Worm (Caenorhabditis elegans) whole organism, L1 larva: ENCODE results near the gene cgef-1.
A peak's percentile ranks its signal among the peaks of the same experiment; 100 is the strongest.

Source experiments
- C34B4.2 ChIP-seq: sonication (generic microtip); optimal IDR thresholded peaks from 2 replicates; lab custom pipeline; 2017; ENCODE audit warnings: mild to moderate bottlenecking, missing genetic modification characterization, missing compliant biosample characterization
- F16B12.6 ChIP-seq: fragments of 150-350 bp; optimal IDR thresholded peaks from 2 replicates; lab custom pipeline; 2014; ENCODE audit warnings: missing biosample characterization, missing genetic modification characterization
- aha-1 ChIP-seq: fragments of 150-350 bp; optimal IDR thresholded peaks from 2 replicates; lab custom pipeline; 2014; ENCODE audit warnings: missing biosample characterization, missing genetic modification characterization
- aly-2 ChIP-seq: fragments of 150-350 bp; optimal IDR thresholded peaks from 2 replicates; lab custom pipeline; 2014; ENCODE audit warnings: missing biosample characterization, missing genetic modification characterization
- ama-1 ChIP-seq: fragments of 150-350 bp; optimal IDR thresholded peaks from 2 replicates; lab custom pipeline; 2014
- blmp-1 ChIP-seq: fragments of 150-350 bp; optimal IDR thresholded peaks from 2 replicates; lab custom pipeline; 2014; ENCODE audit warnings: missing biosample characterization, missing genetic modification characterization
- ceh-63 ChIP-seq: fragments of 200-800 bp; sonication (Bioruptor generic); optimal IDR thresholded peaks from 2 replicates; lab custom pipeline; 2018; ENCODE audit warnings: mild to moderate bottlenecking, missing genetic modification characterization, missing compliant biosample characterization
- ceh-88 ChIP-seq: fragments of 200-800 bp; sonication (Bioruptor generic); IDR thresholded peaks from 2 replicates; pipeline ENCODE4 v1.3.6; 2022; ENCODE audit warnings: missing genetic modification characterization, missing compliant biosample characterization
- ces-1 ChIP-seq: fragments of 150-350 bp; optimal IDR thresholded peaks from 2 replicates; lab custom pipeline; 2014; ENCODE audit warnings: missing biosample characterization, missing genetic modification reagents, missing genetic modification characterization
- dpl-1 ChIP-seq, 3 experiments: fragments of 150-350 bp in 2 of 3; sonication (generic microtip) in 1 of 3; optimal IDR thresholded peaks; 2 replicates each; lab custom pipeline; 2014 to 2017; ENCODE audit warnings: missing biosample characterization in 3 of 3, missing genetic modification characterization in 3 of 3, missing genetic modification reagents in 3 of 3
- egl-13 ChIP-seq: sonication (generic microtip); optimal IDR thresholded peaks from 2 replicates; lab custom pipeline; 2016; ENCODE audit warnings: missing genotype, missing genetic modification reagents, missing genetic modification characterization, missing compliant biosample characterization
- egl-27 ChIP-seq, 2 experiments: fragments of 150-350 bp in 1 of 2; sonication (generic microtip); optimal IDR thresholded peaks; 3 replicates each; lab custom pipeline; 2017 to 2018; ENCODE audit warnings: missing biosample characterization in 2 of 2, missing genetic modification characterization in 2 of 2, missing genetic modification reagents in 2 of 2
- elt-2 ChIP-seq: sonication (generic microtip); optimal IDR thresholded peaks from 2 replicates; lab custom pipeline; 2016; ENCODE audit warnings: missing genetic modification characterization, mild to moderate bottlenecking, inconsistent platforms, missing compliant biosample characterization, missing genetic modification reagents
- elt-3 ChIP-seq, 6 experiments: fragments of 150-350 bp in 1 of 6; sonication (generic microtip); optimal IDR thresholded peaks; 2 replicates each; lab custom pipeline; 2017 to 2018; ENCODE audit warnings: missing biosample characterization in 6 of 6, missing genetic modification characterization in 6 of 6, inconsistent platforms in 1 of 6
- fkh-10 ChIP-seq: sonication (generic microtip); optimal IDR thresholded peaks from 2 replicates; lab custom pipeline; 2017; ENCODE audit warnings: missing biosample characterization, missing genetic modification reagents, missing genetic modification characterization
- fkh-4 ChIP-seq: sonication (generic microtip); optimal IDR thresholded peaks from 2 replicates; lab custom pipeline; 2016; ENCODE audit warnings: missing compliant biosample characterization, missing genetic modification characterization, borderline replicate concordance
- fos-1 ChIP-seq: fragments of 150-350 bp; optimal IDR thresholded peaks from 2 replicates; lab custom pipeline; 2014; ENCODE audit warnings: missing biosample characterization, missing genetic modification characterization
- grh-1 ChIP-seq: fragments of 200-800 bp; sonication (Bioruptor generic); IDR thresholded peaks from 2 replicates; pipeline ENCODE4 v1.3.6; 2022; ENCODE audit warnings: missing genetic modification reagents, missing genetic modification characterization, missing compliant biosample characterization
- hlh-17 ChIP-seq: fragments of 200-800 bp; sonication (Bioruptor generic); optimal IDR thresholded peaks from 2 replicates; lab custom pipeline; 2018; ENCODE audit warnings: missing genetic modification characterization, mild to moderate bottlenecking, missing compliant biosample characterization, moderate library complexity, borderline replicate concordance
- irx-1 ChIP-seq: sonication (generic microtip); optimal IDR thresholded peaks from 2 replicates; lab custom pipeline; 2016; ENCODE audit warnings: missing genetic modification characterization, missing compliant biosample characterization
- isw-1 ChIP-seq: fragments of 200-800 bp; sonication (Bioruptor generic); IDR thresholded peaks from 2 replicates; pipeline ENCODE4 v1.3.6; 2022; ENCODE audit warnings: missing genetic modification characterization, missing compliant biosample characterization
- lin-13 ChIP-seq: fragments of 150-350 bp; optimal IDR thresholded peaks from 2 replicates; lab custom pipeline; 2014; ENCODE audit warnings: missing biosample characterization, missing genetic modification reagents, missing genetic modification characterization
- lin-15B ChIP-seq: fragments of 150-350 bp; sonication (generic microtip); optimal IDR thresholded peaks from 3 replicates; lab custom pipeline; 2014; ENCODE audit warnings: missing biosample characterization, missing genetic modification characterization
- lin-35 ChIP-seq, 2 experiments: fragments of 150-350 bp; optimal IDR thresholded peaks; 2 replicates each; lab custom pipeline; 2014; ENCODE audit warnings: missing biosample characterization in 2 of 2, missing genetic modification characterization in 2 of 2, missing genetic modification reagents in 2 of 2
- lin-39 ChIP-seq: fragments of 150-350 bp; optimal IDR thresholded peaks from 2 replicates; lab custom pipeline; 2014; ENCODE audit warnings: missing biosample characterization, missing genetic modification reagents, missing genetic modification characterization
- lsy-2 ChIP-seq, 2 experiments: fragments of 150-350 bp; optimal IDR thresholded peaks; 2 replicates each; lab custom pipeline; 2014; ENCODE audit warnings: missing biosample characterization in 2 of 2, missing genetic modification characterization in 2 of 2
- mdl-1 ChIP-seq, 2 experiments: fragments of 150-350 bp; optimal IDR thresholded peaks; 2 replicates each; lab custom pipeline; 2014 to 2017; ENCODE audit warnings: missing biosample characterization in 2 of 2, missing genetic modification characterization in 2 of 2, inconsistent platforms in 1 of 2
- mef-2 ChIP-seq: fragments of 150-350 bp; optimal IDR thresholded peaks from 2 replicates; lab custom pipeline; 2014; ENCODE audit warnings: missing biosample characterization, missing genetic modification characterization
- nhr-12 ChIP-seq: sonication (generic microtip); optimal IDR thresholded peaks from 2 replicates; lab custom pipeline; 2017; ENCODE audit warnings: missing biosample characterization, missing genetic modification characterization
- nhr-19 ChIP-seq: fragments of 200-800 bp; sonication (Bioruptor generic); conservative IDR thresholded peaks from 2 replicates; pipeline ENCODE4 v1.3.6; 2022; ENCODE audit warnings: missing genetic modification characterization, missing compliant biosample characterization
- nhr-20 ChIP-seq: sonication (generic microtip); optimal IDR thresholded peaks from 2 replicates; lab custom pipeline; 2016; ENCODE audit warnings: mild to moderate bottlenecking, missing genetic modification characterization, missing compliant biosample characterization
- nhr-237 ChIP-seq: fragments of 150-350 bp; optimal IDR thresholded peaks from 2 replicates; lab custom pipeline; 2014; ENCODE audit warnings: missing biosample characterization, missing genetic modification characterization
- nhr-28 ChIP-seq: fragments of 150-350 bp; optimal IDR thresholded peaks from 2 replicates; lab custom pipeline; 2014; ENCODE audit warnings: missing biosample characterization, missing genetic modification characterization
- nhr-47 ChIP-seq: sonication (generic microtip); optimal IDR thresholded peaks from 2 replicates; lab custom pipeline; 2016; ENCODE audit warnings: mild to moderate bottlenecking, missing genetic modification characterization, moderate library complexity, missing compliant biosample characterization
- nhr-71 ChIP-seq: sonication (generic microtip); optimal IDR thresholded peaks from 2 replicates; lab custom pipeline; 2016; ENCODE audit warnings: mild to moderate bottlenecking, missing genetic modification characterization, moderate library complexity, missing compliant biosample characterization
- nhr-84 ChIP-seq: sonication (generic microtip); optimal IDR thresholded peaks from 2 replicates; lab custom pipeline; 2017; ENCODE audit warnings: missing biosample characterization, missing genetic modification characterization
- nhr-90 ChIP-seq: sonication (generic microtip); optimal IDR thresholded peaks from 2 replicates; lab custom pipeline; 2016; ENCODE audit warnings: mild to moderate bottlenecking, missing genetic modification characterization, missing compliant biosample characterization; ENCODE audit not compliant: poor library complexity
- pag-3 ChIP-seq: sonication (generic microtip); optimal IDR thresholded peaks from 2 replicates; lab custom pipeline; 2017; ENCODE audit warnings: missing genetic modification characterization, mild to moderate bottlenecking, missing compliant biosample characterization, antibody characterized with exemption, borderline replicate concordance; ENCODE audit not compliant: insufficient read depth
- pax-3 ChIP-seq: fragments of 200-800 bp; sonication (Bioruptor generic); optimal IDR thresholded peaks from 2 replicates; lab custom pipeline; 2018; ENCODE audit warnings: mild to moderate bottlenecking, missing genetic modification characterization, moderate library complexity, missing compliant biosample characterization
- pqm-1 ChIP-seq: sonication (generic microtip); optimal IDR thresholded peaks from 3 replicates; lab custom pipeline; 2017; ENCODE audit warnings: missing biosample characterization, missing genetic modification characterization
- rnt-1 ChIP-seq: sonication (generic microtip); optimal IDR thresholded peaks from 2 replicates; lab custom pipeline; 2016; ENCODE audit warnings: mild to moderate bottlenecking, missing genetic modification characterization, moderate library complexity, missing compliant biosample characterization
- skn-1 ChIP-seq: fragments of 150-350 bp; optimal IDR thresholded peaks from 2 replicates; lab custom pipeline; 2014; ENCODE audit warnings: missing biosample characterization, missing genetic modification characterization
- snu-23 ChIP-seq: sonication (generic microtip); optimal IDR thresholded peaks from 2 replicates; lab custom pipeline; 2016; ENCODE audit warnings: missing genetic modification characterization, missing compliant biosample characterization
- sup-37 ChIP-seq: fragments of 200-800 bp; sonication (Bioruptor generic); optimal IDR thresholded peaks from 2 replicates; lab custom pipeline; 2018; ENCODE audit warnings: mild to moderate bottlenecking, missing genetic modification characterization, missing compliant biosample characterization
- tlp-1 ChIP-seq: fragments of 150-350 bp; optimal IDR thresholded peaks from 2 replicates; lab custom pipeline; 2014; ENCODE audit warnings: missing biosample characterization, missing genetic modification characterization
- unc-130 ChIP-seq: fragments of 150-350 bp; optimal IDR thresholded peaks from 2 replicates; lab custom pipeline; 2017; ENCODE audit warnings: missing biosample characterization, missing genetic modification characterization, inconsistent platforms
- unc-30 ChIP-seq: sonication (generic microtip); optimal IDR thresholded peaks from 2 replicates; lab custom pipeline; 2017; ENCODE audit warnings: missing biosample characterization, missing genetic modification characterization
- vab-15 ChIP-seq: sonication (generic microtip); optimal IDR thresholded peaks from 2 replicates; lab custom pipeline; 2017; ENCODE audit warnings: missing genotype, mild to moderate bottlenecking, missing genetic modification characterization, missing compliant biosample characterization
- xbp-1 ChIP-seq: sonication (generic microtip); optimal IDR thresholded peaks from 2 replicates; lab custom pipeline; 2016; ENCODE audit warnings: missing genetic modification characterization, missing compliant biosample characterization
- zag-1 ChIP-seq: fragments of 150-350 bp; optimal IDR thresholded peaks from 2 replicates; lab custom pipeline; 2014; ENCODE audit warnings: missing biosample characterization, missing genetic modification characterization

cgef-1 gene

DNA sequence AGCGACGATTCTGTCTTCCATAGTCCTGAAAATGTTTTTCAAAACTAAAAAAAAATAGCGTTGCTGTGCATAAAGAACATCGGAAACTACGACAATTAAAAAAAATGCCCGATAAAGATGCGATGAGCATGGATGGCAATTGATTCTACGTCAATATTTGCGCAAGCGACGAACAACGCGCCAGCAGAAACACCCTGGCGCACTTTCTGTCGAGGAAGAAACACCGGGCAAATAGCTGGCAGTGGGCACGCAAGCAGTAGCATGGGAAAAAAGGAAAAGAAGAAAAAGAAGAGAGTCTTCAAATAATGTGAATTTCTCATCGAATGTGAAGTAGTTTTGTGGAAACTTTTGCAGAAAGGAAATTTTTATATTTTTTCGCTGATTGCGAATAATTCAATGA, 37.8 kb downstream of the cgef-1 start, which contains the start of gene C14A11.9 (continued):
- TF ChIP-seq pax-3 (tag; lab: Kevin White, UChicago) (peak; percentile 82), skn-1 (tag; lab: Kevin White, UChicago) (peak; percentile 89), nhr-20 (tag; lab: Kevin White, UChicago) (peak; percentile 94), C34B4.2 (tag; lab: Kevin White, UChicago) (no peak), irx-1 (peak; percentile 92), nhr-12 (tag; lab: Kevin White, UChicago) (peak; percentile 2), nhr-47 (tag; lab: Kevin White, UChicago) (peak; percentile 97), isw-1 (peak; percentile 82), unc-130 (tag; lab: Kevin White, UChicago) (peak; percentile 56), elt-3 (tag; optimal IDR thresholded peaks at IDR 0.05; lab: Kevin White, UChicago) (peak in 3 of 6 experiments; percentile 29 to 63 (median 35)), unc-30 (tag; lab: Kevin White, UChicago) (no peak), lin-35 (GFP tag; optimal IDR thresholded peaks at IDR 0.05; lab: Kevin White, UChicago) (peak; percentile 78 to 90), elt-2 (tag; lab: Kevin White, UChicago) (peak; percentile 91), grh-1 (GFP tag; lab: Robert Waterston, UW) (peak; percentile 80), ceh-63 (GFP tag; lab: Kevin White, UChicago) (no peak), lin-15B (tag; lab: Kevin White, UChicago) (peak; percentile 16), dpl-1 (GFP tag; optimal IDR thresholded peaks at IDR 0.05; lab: Kevin White, UChicago) (peak; percentile 69 to 80 (median 79)), mdl-1 (tag; optimal IDR thresholded peaks at IDR 0.05; lab: Kevin White, UChicago) (peak in 1 of 2 experiments; percentile 87), hlh-17 (GFP tag; lab: Kevin White, UChicago) (no peak), sup-37 (GFP tag; lab: Kevin White, UChicago) (peak; percentile 68), F16B12.6 (tag; lab: Kevin White, UChicago) (peak; percentile 53), lsy-2 (tag; optimal IDR thresholded peaks at IDR 0.05; lab: Kevin White, UChicago) (peak; percentile 89 to 91), pqm-1 (tag; lab: Kevin White, UChicago) (no peak), rnt-1 (tag; lab: Kevin White, UChicago) (peak; percentile 96), fos-1 (tag; lab: Kevin White, UChicago) (peak; percentile 89), nhr-19 (GFP tag; lab: Robert Waterston, UW) (peak; percentile 90), nhr-28 (tag; lab: Kevin White, UChicago) (no peak), fkh-10 (GFP tag; lab: Kevin White, UChicago) (peak; percentile 92), ceh-88 (GFP tag; lab: Robert Waterston, UW) (peak; percentile 70), egl-27 (tag; optimal IDR thresholded peaks at IDR 0.05; lab: Kevin White, UChicago) (peak in 1 of 2 experiments; percentile 52), nhr-84 (tag; lab: Kevin White, UChicago) (no peak), nhr-90 (tag; lab: Kevin White, UChicago) (peak; percentile 94), vab-15 (tag; lab: Kevin White, UChicago) (no peak), nhr-237 (tag; lab: Kevin White, UChicago) (no peak), nhr-71 (tag; lab: Kevin White, UChicago) (peak; percentile 95), zag-1 (tag; lab: Kevin White, UChicago) (peak; percentile 63), snu-23 (GFP tag; lab: Kevin White, UChicago) (peak; percentile 97), fkh-4 (peak; percentile 44), lin-39 (tag; lab: Kevin White, UChicago) (peak; percentile 93), mef-2 (tag; lab: Kevin White, UChicago) (peak; percentile 33), blmp-1 (tag; lab: Kevin White, UChicago) (peak; percentile 69), xbp-1 (tag; lab: Kevin White, UChicago) (peak; percentile 90), tlp-1 (tag; lab: Kevin White, UChicago) (no peak), egl-13 (peak; percentile 93), ces-1 (no peak), lin-13 (GFP tag; lab: Kevin White, UChicago) (peak; percentile 91), ama-1 (lab: Kevin White, UChicago) (no peak), aly-2 (tag; lab: Kevin White, UChicago) (peak; percentile 76), aha-1 (peak; percentile 64), pag-3 (tag; lab: Kevin White, UChicago) (peak; percentile 35)
